Worm (Caenorhabditis elegans): ENCODE results near the gene nop-1.

The nop-1 gene

ce11 chrIII:5990090-5990489 lies 31.6 kb downstream of the nop-1 start:
- TF ChIP-seq nhr-11 (tag; optimal IDR thresholded peaks at IDR 0.05): no peak
- peak; percentile 52 for TF ChIP-seq C34F6.9 (tag; optimal IDR thresholded peaks at IDR 0.05)
- TF ChIP-seq sem-4 (tag; optimal IDR thresholded peaks at IDR 0.05): no peak
- no peak for TF ChIP-seq R02D3.7 (tag; optimal IDR thresholded peaks at IDR 0.05)
- no peak for TF ChIP-seq zag-1 (tag; optimal IDR thresholded peaks at IDR 0.05)
- TF ChIP-seq nhr-129 (tag; optimal IDR thresholded peaks at IDR 0.05): peak; percentile 9
- no peak for TF ChIP-seq nhr-10 (tag; optimal IDR thresholded peaks at IDR 0.05)
- no peak for TF ChIP-seq blmp-1 (tag; optimal IDR thresholded peaks at IDR 0.05; ENCODE audit: insufficient read depth)
- TF ChIP-seq unc-55 (GFP tag; optimal IDR thresholded peaks at IDR 0.05): peak; percentile 73
- TF ChIP-seq nhr-12 (tag; optimal IDR thresholded peaks at IDR 0.05): no peak

- peak; percentile 6 for TF ChIP-seq nhr-129 (tag; optimal IDR thresholded peaks at IDR 0.05)
- TF ChIP-seq Y55F3AM.14 (GFP tag; optimal IDR thresholded peaks at IDR 0.05): peak; percentile 13
- peak; percentile 86 for TF ChIP-seq mab-5 (tag; optimal IDR thresholded peaks at IDR 0.05)
- TF ChIP-seq zag-1 (tag; optimal IDR thresholded peaks at IDR 0.05): peak; percentile 22
- no peak for TF ChIP-seq elt-3 (tag; optimal IDR thresholded peaks at IDR 0.05)
- TF ChIP-seq unc-55 (GFP tag; optimal IDR thresholded peaks at IDR 0.05): peak; percentile 22
Observed at ce11 chrIII:5991142-5991930, 32.8 kb downstream of the nop-1 start, which contains the start of gene T04C9.2. T04C9.2 (plus strand) TSS chrIII:5991880.

DNA sequence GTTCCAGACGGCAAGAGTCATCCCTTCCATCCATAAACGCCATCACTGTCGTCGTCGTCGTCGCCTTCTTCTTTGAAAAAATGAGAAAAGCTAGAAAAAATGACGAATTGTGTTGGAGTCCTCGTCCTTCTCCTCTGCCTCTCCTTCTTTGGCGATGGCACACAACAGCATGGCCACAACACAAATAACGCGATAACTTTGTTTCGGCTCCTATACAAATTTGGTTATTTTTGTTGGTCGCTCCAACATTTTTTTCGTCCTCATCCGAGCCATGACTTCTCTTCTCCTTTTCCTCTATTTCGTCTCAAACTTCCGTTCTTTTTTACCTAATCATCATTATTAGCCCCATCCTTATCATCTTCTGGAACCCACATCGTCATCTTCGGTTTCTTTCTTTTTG lies 33.5 kb downstream of the nop-1 start:
- peak; percentile 2 for TF ChIP-seq unc-55 (GFP tag; optimal IDR thresholded peaks at IDR 0.05)
- peak; percentile 13 for TF ChIP-seq sma-9 (GFP tag; optimal IDR thresholded peaks at IDR 0.05)
- no peak for TF ChIP-seq sma-9 (tag; optimal IDR thresholded peaks at IDR 0.05)
- peak in 1 of 2 experiments; percentile 12 for TF ChIP-seq lsy-2 (tag; optimal IDR thresholded peaks at IDR 0.05)
- no peak for TF ChIP-seq nhr-12 (tag; optimal IDR thresholded peaks at IDR 0.05)

ce11 chrIII:5992913-5993312 lies 34.4 kb downstream of the nop-1 start, which contains the start of gene T04C9.1:
T04C9.1 (plus strand) TSS chrIII:5993213.
- TF ChIP-seq egl-27 (tag; optimal IDR thresholded peaks at IDR 0.05): no peak
- TF ChIP-seq unc-55 (GFP tag; optimal IDR thresholded peaks at IDR 0.05): peak; percentile 0
- no peak for TF ChIP-seq R02D3.7 (tag; optimal IDR thresholded peaks at IDR 0.05)

DNA sequence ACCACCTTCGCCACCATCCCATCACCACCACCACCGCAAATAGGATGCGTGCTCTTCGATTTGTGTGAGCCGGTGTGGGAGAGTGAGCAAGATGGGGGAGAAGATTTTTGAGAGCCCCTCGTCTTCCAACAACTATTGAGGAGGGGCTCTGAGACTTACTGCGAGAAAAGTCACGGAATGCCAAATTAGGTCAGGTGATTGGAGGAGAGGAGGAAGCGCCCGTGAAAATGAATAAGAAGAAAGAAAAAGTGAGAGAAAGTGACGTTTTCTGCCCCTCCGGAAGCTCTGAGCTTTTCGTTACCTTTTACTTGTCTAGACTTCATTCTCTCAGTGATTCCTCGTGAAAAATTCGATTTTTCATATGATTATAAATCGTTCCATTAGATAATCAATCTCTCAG lies 40.1 kb downstream of the nop-1 start:
- TF ChIP-seq ZK546.5 (tag; optimal IDR thresholded peaks at IDR 0.05) (no peak), nhr-23 (tag; optimal IDR thresholded peaks at IDR 0.05) (no peak), C34F6.9 (tag; optimal IDR thresholded peaks at IDR 0.05) (no peak), alr-1 (tag; optimal IDR thresholded peaks at IDR 0.05) (no peak), aly-2 (tag; optimal IDR thresholded peaks at IDR 0.05) (no peak), lin-11 (tag; optimal IDR thresholded peaks at IDR 0.05) (no peak), nhr-6 (tag; optimal IDR thresholded peaks at IDR 0.05) (no peak), sem-4 (tag; optimal IDR thresholded peaks at IDR 0.05) (no peak), skn-1 (tag; optimal IDR thresholded peaks at IDR 0.05) (no peak), unc-39 (tag; optimal IDR thresholded peaks at IDR 0.05) (no peak), sma-3 (GFP tag; optimal IDR thresholded peaks at IDR 0.05) (no peak), nhr-129 (tag; optimal IDR thresholded peaks at IDR 0.05) (no peak), ceh-16 (tag; optimal IDR thresholded peaks at IDR 0.05) (no peak), mbf-1 (tag; optimal IDR thresholded peaks at IDR 0.05) (no peak), ceh-82 (tag; optimal IDR thresholded peaks at IDR 0.05) (no peak), nhr-11 (tag; optimal IDR thresholded peaks at IDR 0.05) (no peak), snpc-4 (tag; optimal IDR thresholded peaks at IDR 0.05) (no peak), ztf-4 (tag; optimal IDR thresholded peaks at IDR 0.05) (no peak), elt-1 (tag; optimal IDR thresholded peaks at IDR 0.05) (no peak)

DNA sequence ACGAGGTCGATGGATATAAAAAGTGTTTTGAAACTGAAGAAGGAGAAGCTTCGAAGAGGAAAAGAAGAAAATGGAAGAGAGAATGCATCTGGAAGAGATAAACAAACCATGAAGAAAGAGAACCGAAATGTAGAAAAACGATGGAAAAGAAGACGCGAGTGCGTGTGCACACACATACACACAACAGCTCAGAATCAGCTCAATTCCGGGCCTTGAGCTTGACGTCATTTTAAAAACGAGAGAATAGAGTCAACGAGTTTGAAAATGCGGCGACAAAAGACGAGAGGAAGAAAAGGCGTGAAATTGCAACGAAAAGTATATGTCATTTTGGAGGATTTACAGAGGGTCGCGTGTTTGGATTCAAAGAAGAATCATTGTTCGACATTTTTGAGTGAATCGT lies 41.1 kb downstream of the nop-1 start:
- TF ChIP-seq mdl-1 (tag; optimal IDR thresholded peaks at IDR 0.05) (peak in 1 of 2 experiments; percentile 19), R02D3.7 (tag; optimal IDR thresholded peaks at IDR 0.05) (no peak), nhr-129 (tag; optimal IDR thresholded peaks at IDR 0.05) (peak; percentile 65), mab-5 (tag; optimal IDR thresholded peaks at IDR 0.05) (peak; percentile 36), lin-11 (tag; optimal IDR thresholded peaks at IDR 0.05) (peak; percentile 1), skn-1 (tag; optimal IDR thresholded peaks at IDR 0.05) (no peak), egl-27 (tag; optimal IDR thresholded peaks at IDR 0.05) (no peak), unc-55 (GFP tag; optimal IDR thresholded peaks at IDR 0.05) (peak; percentile 77), ztf-11 (tag; optimal IDR thresholded peaks at IDR 0.05) (no peak), lin-13 (GFP tag; optimal IDR thresholded peaks at IDR 0.05) (no peak), lsy-2 (tag; optimal IDR thresholded peaks at IDR 0.05) (peak in 1 of 2 experiments; percentile 45), crh-2 (tag; optimal IDR thresholded peaks at IDR 0.05) (peak; percentile 8), C34F6.9 (tag; optimal IDR thresholded peaks at IDR 0.05) (peak; percentile 62), nhr-10 (tag; optimal IDR thresholded peaks at IDR 0.05) (no peak), sem-4 (tag; optimal IDR thresholded peaks at IDR 0.05) (peak; percentile 52)

All from whole organism, L2 larva.